Worm (Caenorhabditis elegans) whole organism, mixed stage, embryonic: ENCODE data around the gene old-2.

Experiments
- M03D4.4 ChIP-seq: sonication (generic microtip); optimal IDR thresholded peaks from 2 replicates; lab custom pipeline; 2017; ENCODE audit warnings: mild to moderate bottlenecking, missing genetic modification characterization, missing compliant biosample characterization
- bed-3 ChIP-seq: fragments of 200-800 bp; sonication (Bioruptor generic); optimal IDR thresholded peaks from 3 replicates; lab custom pipeline; 2018; ENCODE audit warnings: mild to moderate bottlenecking, missing genetic modification characterization, moderate library complexity, missing compliant biosample characterization
- blmp-1 ChIP-seq: fragments of 150-350 bp; optimal IDR thresholded peaks from 2 replicates; lab custom pipeline; 2014; ENCODE audit warnings: missing biosample characterization, missing genetic modification characterization
- ceh-39 ChIP-seq: fragments of 150-350 bp; optimal IDR thresholded peaks from 2 replicates; lab custom pipeline; 2014; ENCODE audit warnings: missing biosample characterization, missing genetic modification characterization
- ceh-83 ChIP-seq: fragments of 200-800 bp; sonication (Bioruptor generic); optimal IDR thresholded peaks from 2 replicates; lab custom pipeline; 2018; ENCODE audit warnings: mild to moderate bottlenecking, missing genetic modification characterization, missing compliant biosample characterization
- ces-1 ChIP-seq: fragments of 150-350 bp; optimal IDR thresholded peaks from 2 replicates; lab custom pipeline; 2014; ENCODE audit warnings: missing biosample characterization, missing genetic modification reagents, missing genetic modification characterization
- cnd-1 ChIP-seq: fragments of 200-800 bp; sonication (Bioruptor generic); optimal IDR thresholded peaks from 2 replicates; lab custom pipeline; 2018; ENCODE audit warnings: mild to moderate bottlenecking, missing genetic modification characterization, missing compliant biosample characterization
- drap-1 ChIP-seq: fragments of 200-800 bp; sonication (Bioruptor generic); optimal IDR thresholded peaks from 3 replicates; lab custom pipeline; 2018; ENCODE audit warnings: mild to moderate bottlenecking, missing genetic modification characterization, missing compliant biosample characterization
- elt-1 ChIP-seq: sonication (generic microtip); optimal IDR thresholded peaks from 2 replicates; lab custom pipeline; 2017; ENCODE audit warnings: missing genetic modification characterization, mild to moderate bottlenecking, missing compliant biosample characterization, antibody characterized with exemption, moderate library complexity, borderline replicate concordance; ENCODE audit not compliant: insufficient read depth
- elt-3 ChIP-seq: fragments of 150-350 bp; optimal IDR thresholded peaks from 2 replicates; lab custom pipeline; 2014; ENCODE audit warnings: missing biosample characterization, missing genetic modification characterization
- ham-2 ChIP-seq: fragments of 200-800 bp; sonication (Bioruptor generic); optimal IDR thresholded peaks from 2 replicates; lab custom pipeline; 2018; ENCODE audit warnings: mild to moderate bottlenecking, missing genetic modification characterization, missing compliant biosample characterization
- hlh-1 ChIP-seq: fragments of 150-350 bp; optimal IDR thresholded peaks from 2 replicates; lab custom pipeline; 2014; ENCODE audit warnings: missing biosample characterization, missing genetic modification reagents, missing genetic modification characterization
- lsy-2 ChIP-seq: fragments of 150-350 bp; optimal IDR thresholded peaks from 2 replicates; lab custom pipeline; 2014; ENCODE audit warnings: missing biosample characterization, missing genetic modification characterization
- mab-5 ChIP-seq: fragments of 150-350 bp; optimal IDR thresholded peaks from 2 replicates; lab custom pipeline; 2014; ENCODE audit warnings: missing biosample characterization, missing genetic modification characterization
- mep-1 ChIP-seq: fragments of 150-350 bp; optimal IDR thresholded peaks from 2 replicates; lab custom pipeline; 2017; ENCODE audit warnings: missing biosample characterization, missing genetic modification reagents, missing genetic modification characterization, inconsistent platforms
- mls-2 ChIP-seq: sonication (generic microtip); optimal IDR thresholded peaks from 2 replicates; lab custom pipeline; 2016; ENCODE audit warnings: mild to moderate bottlenecking, missing genetic modification characterization, moderate library complexity, missing compliant biosample characterization
- nhr-12 ChIP-seq: fragments of 150-350 bp; optimal IDR thresholded peaks from 2 replicates; lab custom pipeline; 2014; ENCODE audit warnings: missing biosample characterization, missing genetic modification characterization
- nhr-2 ChIP-seq: fragments of 150-350 bp; optimal IDR thresholded peaks from 2 replicates; lab custom pipeline; 2014; ENCODE audit warnings: missing biosample characterization, missing genetic modification characterization
- nhr-237 ChIP-seq: fragments of 150-350 bp; optimal IDR thresholded peaks from 2 replicates; lab custom pipeline; 2014; ENCODE audit warnings: missing biosample characterization, missing genetic modification characterization
- nhr-28 ChIP-seq: fragments of 150-350 bp; optimal IDR thresholded peaks from 2 replicates; lab custom pipeline; 2014; ENCODE audit warnings: missing biosample characterization, missing genetic modification characterization
- nhr-76 ChIP-seq: sonication (generic microtip); optimal IDR thresholded peaks from 2 replicates; lab custom pipeline; 2017; ENCODE audit warnings: missing biosample characterization, missing genetic modification characterization
- pha-4 ChIP-seq: fragments of 150-350 bp; optimal IDR thresholded peaks from 2 replicates; lab custom pipeline; 2018; ENCODE audit warnings: missing biosample characterization, missing genetic modification reagents, missing genetic modification characterization
- sptf-1 ChIP-seq: sonication (generic microtip); optimal IDR thresholded peaks from 2 replicates; lab custom pipeline; 2017; ENCODE audit warnings: mild to moderate bottlenecking, missing genetic modification characterization, moderate library complexity, missing compliant biosample characterization
- unc-120 ChIP-seq: sonication (generic microtip); optimal IDR thresholded peaks from 2 replicates; lab custom pipeline; 2017; ENCODE audit warnings: missing genetic modification characterization, missing compliant biosample characterization; ENCODE audit not compliant: poor library complexity, severe bottlenecking
- unc-39 ChIP-seq: fragments of 150-350 bp; optimal IDR thresholded peaks from 2 replicates; lab custom pipeline; 2014; ENCODE audit warnings: missing biosample characterization, missing genetic modification characterization
- unc-62 ChIP-seq: fragments of 150-350 bp; optimal IDR thresholded peaks from 2 replicates; lab custom pipeline; 2014; ENCODE audit warnings: missing biosample characterization, missing genetic modification reagents, missing genetic modification characterization
- zip-8 ChIP-seq: fragments of 150-350 bp; optimal IDR thresholded peaks from 2 replicates; lab custom pipeline; 2014; ENCODE audit warnings: missing biosample characterization, missing genetic modification characterization

The old-2 gene

ce11 chrII:9891823-9892222, 42.4 kb upstream of the old-2 start:
- peak; percentile 76 for TF ChIP-seq ham-2 (GFP tag; lab: Kevin White, UChicago)
- no peak for TF ChIP-seq ceh-83 (GFP tag; lab: Kevin White, UChicago)
- TF ChIP-seq bed-3 (GFP tag; lab: Kevin White, UChicago): no peak
- no peak for TF ChIP-seq nhr-237 (tag; lab: Kevin White, UChicago)
- TF ChIP-seq elt-1 (tag; lab: Kevin White, UChicago): peak; percentile 96
- peak; percentile 42 for TF ChIP-seq unc-62
- TF ChIP-seq ceh-39 (tag; lab: Kevin White, UChicago): no peak
- TF ChIP-seq pha-4 (tag; lab: Kevin White, UChicago): no peak
- TF ChIP-seq nhr-2: peak; percentile 4
- no peak for TF ChIP-seq nhr-28 (tag; lab: Kevin White, UChicago)
- no peak for TF ChIP-seq elt-3 (tag; lab: Kevin White, UChicago)
- no peak for TF ChIP-seq hlh-1 (tag; lab: Kevin White, UChicago)
- no peak for TF ChIP-seq unc-120 (tag; lab: Kevin White, UChicago)
- TF ChIP-seq nhr-76 (tag; lab: Kevin White, UChicago): no peak
- no peak for TF ChIP-seq ces-1 (GFP tag; lab: Kevin White, UChicago)

DNA sequence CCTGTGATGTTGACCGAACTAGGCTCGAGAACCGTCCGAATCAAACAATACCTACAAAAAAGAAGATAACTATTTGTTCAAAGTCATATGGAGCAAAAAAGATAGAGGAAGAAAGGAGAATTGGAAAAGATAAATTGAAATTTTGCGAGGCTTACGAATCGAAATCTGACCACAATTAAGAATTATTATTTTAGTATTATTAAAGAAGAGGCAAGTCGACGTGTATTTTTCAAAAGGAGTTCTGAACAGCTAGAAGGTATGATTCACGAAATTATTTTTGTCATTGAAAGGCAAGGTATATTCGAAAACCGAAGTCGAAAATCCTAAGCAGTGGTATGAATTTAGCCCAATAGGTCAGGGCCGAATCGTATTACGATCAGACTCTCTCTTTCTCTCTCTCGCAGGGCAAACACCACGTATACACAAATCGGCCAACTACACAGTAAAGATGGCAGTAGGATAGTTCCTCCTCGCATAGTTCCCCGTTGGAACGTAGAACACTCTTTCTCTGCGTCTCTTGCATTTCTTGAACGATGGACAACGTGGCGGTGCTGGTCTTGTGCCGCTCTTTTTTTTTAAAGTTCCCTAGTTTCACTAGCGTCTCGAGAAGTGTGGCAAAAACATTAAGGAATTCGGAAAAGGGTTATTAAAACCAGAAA, 41.8 kb upstream of the old-2 start, which contains the start of gene vgln-1:
TSS of gene vgln-1 (minus strand) at position 51 of the 659 bp plus-strand sequence.
- TF ChIP-seq lsy-2 (no peak), sptf-1 (tag; lab: Kevin White, UChicago) (peak; percentile 7), pha-4 (tag; lab: Kevin White, UChicago) (peak; percentile 20)

ce11 chrII:9888549-9888948, 39.2 kb upstream of the old-2 start:
- TF ChIP-seq M03D4.4 (tag; lab: Kevin White, UChicago) (no peak), unc-62 (no peak), unc-39 (no peak)

ce11 chrII:9886216-9886615, 36.8 kb upstream of the old-2 start, which contains the start of gene algn-8:
Gene algn-8, minus strand, starts transcription at chrII:9886442.
- TF ChIP-seq ceh-83 (GFP tag; lab: Kevin White, UChicago): no peak
- TF ChIP-seq unc-62: no peak
- no peak for TF ChIP-seq elt-3 (tag; lab: Kevin White, UChicago)
- TF ChIP-seq mls-2: no peak
- no peak for TF ChIP-seq unc-120 (tag; lab: Kevin White, UChicago)
- no peak for TF ChIP-seq unc-39
- no peak for TF ChIP-seq mep-1
- no peak for TF ChIP-seq nhr-2
- no peak for TF ChIP-seq ces-1 (GFP tag; lab: Kevin White, UChicago)
- TF ChIP-seq cnd-1 (tag; lab: Kevin White, UChicago): no peak
- no peak for TF ChIP-seq elt-1 (tag; lab: Kevin White, UChicago)

ce11 chrII:9880826-9881225, 31.4 kb upstream of the old-2 start, which contains the start of gene C08H9.15:
Gene C08H9.15, plus strand, starts transcription at chrII:9881193.
- TF ChIP-seq zip-8 (tag; lab: Kevin White, UChicago) (peak; percentile 16), drap-1 (no peak)

ce11 chrII:9879815-9880214, 30.4 kb upstream of the old-2 start:
- TF ChIP-seq mab-5 (tag; lab: Kevin White, UChicago) (no peak), blmp-1 (peak; percentile 35), nhr-12 (tag; lab: Kevin White, UChicago) (no peak)
